Worm (Caenorhabditis elegans) whole organism, L4 larva: ENCODE measurements around the gene C03F11.4.
A peak's percentile ranks its signal among the peaks of the same experiment; 100 is the strongest.

ENCODE experiments used
- F26F4.8 ChIP-seq: fragments of 200-800 bp; sonication (Bioruptor generic); conservative IDR thresholded peaks from 2 replicates; pipeline ENCODE4 v1.3.6; 2022; ENCODE audit warnings: missing genetic modification characterization, missing compliant biosample characterization
- F49E8.2 ChIP-seq: sonication (generic microtip); optimal IDR thresholded peaks from 2 replicates; lab custom pipeline; 2016; ENCODE audit warnings: missing compliant biosample characterization, mild to moderate bottlenecking, missing genetic modification characterization, borderline replicate concordance
- R02D3.7 ChIP-seq: fragments of 150-350 bp; sonication (generic microtip); optimal IDR thresholded peaks from 3 replicates; lab custom pipeline; 2014; ENCODE audit warnings: missing biosample characterization, missing genetic modification characterization
- Y48G9A.11 ChIP-seq: fragments of 200-800 bp; sonication (Bioruptor generic); IDR thresholded peaks from 2 replicates; pipeline ENCODE4 v1.3.6; 2022; ENCODE audit warnings: missing genetic modification reagents, missing genetic modification characterization, missing compliant biosample characterization
- Y5F2A.4 ChIP-seq: fragments of 200-800 bp; sonication (Bioruptor generic); optimal IDR thresholded peaks from 2 replicates; lab custom pipeline; 2018; ENCODE audit warnings: mild to moderate bottlenecking, missing genetic modification characterization, missing compliant biosample characterization
- aha-1 ChIP-seq: fragments of 150-350 bp; peaks from one replicate; lab custom pipeline; 2014; ENCODE audit warnings: missing biosample characterization, missing genetic modification characterization
- ceh-28 ChIP-seq: fragments of 150-350 bp; optimal IDR thresholded peaks from 2 replicates; lab custom pipeline; 2014; ENCODE audit warnings: missing biosample characterization, missing genetic modification reagents, missing genetic modification characterization
- ceh-32 ChIP-seq: sonication (generic microtip); optimal IDR thresholded peaks from 2 replicates; lab custom pipeline; 2016; ENCODE audit warnings: mild to moderate bottlenecking, missing genetic modification characterization, missing compliant biosample characterization; ENCODE audit not compliant: poor library complexity
- ceh-44 ChIP-seq: fragments of 200-800 bp; sonication (Bioruptor generic); IDR thresholded peaks from 2 replicates; pipeline ENCODE4 v1.3.6; 2022; ENCODE audit warnings: missing genetic modification reagents, missing genetic modification characterization, missing compliant biosample characterization
- ceh-62 ChIP-seq: sonication (generic microtip); optimal IDR thresholded peaks from 2 replicates; lab custom pipeline; 2017; ENCODE audit warnings: missing biosample characterization, missing genetic modification characterization
- ctbp-1 ChIP-seq: fragments of 200-800 bp; sonication (Bioruptor generic); IDR thresholded peaks from 2 replicates; pipeline ENCODE4 v1.3.6; 2022; ENCODE audit warnings: missing genetic modification reagents, missing genetic modification characterization, missing compliant biosample characterization
- daf-12 ChIP-seq: fragments of 150-350 bp; optimal IDR thresholded peaks from 2 replicates; lab custom pipeline; 2014; ENCODE audit warnings: missing biosample characterization, missing genetic modification reagents, missing genetic modification characterization
- daf-16 ChIP-seq, 3 experiments: sonication (generic microtip); optimal IDR thresholded peaks; 2 replicates each; lab custom pipeline; 2016 to 2017; ENCODE audit warnings: missing genetic modification characterization in 3 of 3, missing genetic modification reagents in 3 of 3, mild to moderate bottlenecking in 2 of 3, missing compliant biosample characterization in 2 of 3, missing biosample characterization in 1 of 3, moderate library complexity in 1 of 3
- daf-8 ChIP-seq: fragments of 200-800 bp; sonication (Bioruptor generic); IDR thresholded peaks from 2 replicates; pipeline ENCODE4 v1.3.6; 2022; ENCODE audit warnings: missing genetic modification characterization, missing compliant biosample characterization
- dmd-6 ChIP-seq: fragments of 200-800 bp; sonication (Bioruptor generic); IDR thresholded peaks from 2 replicates; pipeline ENCODE4 v1.3.6; 2022; ENCODE audit warnings: missing genetic modification reagents, missing genetic modification characterization, missing compliant biosample characterization
- dmd-9 ChIP-seq: fragments of 200-800 bp; sonication (Bioruptor generic); IDR thresholded peaks from 2 replicates; pipeline ENCODE4 v1.3.6; 2022; ENCODE audit warnings: missing genetic modification reagents, missing genetic modification characterization, missing compliant biosample characterization
- duxl-1 ChIP-seq: sonication (generic microtip); optimal IDR thresholded peaks from 2 replicates; lab custom pipeline; 2016; ENCODE audit warnings: mild to moderate bottlenecking, missing genetic modification characterization, moderate library complexity, missing compliant biosample characterization; ENCODE audit not compliant: poor library complexity
- dve-1 ChIP-seq: sonication (generic microtip); optimal IDR thresholded peaks from 2 replicates; lab custom pipeline; 2017; ENCODE audit warnings: antibody characterized with exemption, mild to moderate bottlenecking, missing genetic modification characterization, missing compliant biosample characterization; ENCODE audit not compliant: insufficient read depth
- egl-27 ChIP-seq: sonication (generic microtip); optimal IDR thresholded peaks from 3 replicates; lab custom pipeline; 2017; ENCODE audit warnings: missing biosample characterization, missing genetic modification reagents, missing genetic modification characterization
- egl-43 ChIP-seq: fragments of 200-800 bp; sonication (Bioruptor generic); IDR thresholded peaks from 2 replicates; pipeline ENCODE4 v1.3.6; 2022; ENCODE audit warnings: missing genetic modification reagents, missing genetic modification characterization, missing compliant biosample characterization
- fkh-10 ChIP-seq: fragments of 150-350 bp; optimal IDR thresholded peaks from 2 replicates; lab custom pipeline; 2014; ENCODE audit warnings: missing biosample characterization, missing genetic modification reagents, missing genetic modification characterization
- hif-1 ChIP-seq, 2 experiments: sonication (generic microtip); optimal IDR thresholded peaks; 2 replicates each; lab custom pipeline; 2016 to 2017; ENCODE audit warnings: missing compliant biosample characterization in 2 of 2, missing genetic modification characterization in 2 of 2, missing genetic modification reagents in 2 of 2, missing genotype in 2 of 2, mild to moderate bottlenecking in 1 of 2
- hlh-11 ChIP-seq: fragments of 200-800 bp; sonication (Bioruptor generic); optimal IDR thresholded peaks from 2 replicates; lab custom pipeline; 2018; ENCODE audit warnings: mild to moderate bottlenecking, missing genetic modification characterization, missing compliant biosample characterization
- hlh-30 ChIP-seq: sonication (generic microtip); optimal IDR thresholded peaks from 2 replicates; lab custom pipeline; 2017; ENCODE audit warnings: antibody characterized with exemption, mild to moderate bottlenecking, missing genetic modification characterization, missing compliant biosample characterization; ENCODE audit not compliant: insufficient read depth
- hmg-1.1 ChIP-seq: fragments of 200-800 bp; sonication (Bioruptor generic); IDR thresholded peaks from 2 replicates; pipeline ENCODE4 v1.3.6; 2022; ENCODE audit warnings: missing genetic modification reagents, missing genetic modification characterization, missing compliant biosample characterization
- lin-13 ChIP-seq: fragments of 150-350 bp; optimal IDR thresholded peaks from 2 replicates; lab custom pipeline; 2014; ENCODE audit warnings: missing biosample characterization, missing genetic modification reagents, missing genetic modification characterization
- mdl-1 ChIP-seq, 2 experiments: fragments of 150-350 bp in 1 of 2; sonication (generic microtip) in 1 of 2; optimal IDR thresholded peaks; 2 replicates each; lab custom pipeline; 2014 to 2017; ENCODE audit warnings: missing biosample characterization in 2 of 2, missing genetic modification characterization in 2 of 2
- mdt-29 ChIP-seq: fragments of 200-800 bp; sonication (Bioruptor generic); IDR thresholded peaks from 2 replicates; pipeline ENCODE4 v1.3.6; 2022; ENCODE audit warnings: missing genetic modification reagents, missing genetic modification characterization, missing compliant biosample characterization
- nhr-10 ChIP-seq: fragments of 150-350 bp; optimal IDR thresholded peaks from 2 replicates; lab custom pipeline; 2014; ENCODE audit warnings: missing biosample characterization, missing genetic modification characterization
- nhr-102 ChIP-seq: sonication (generic microtip); optimal IDR thresholded peaks from 2 replicates; lab custom pipeline; 2016; ENCODE audit warnings: mild to moderate bottlenecking, missing genetic modification characterization, moderate library complexity, missing compliant biosample characterization
- nhr-28 ChIP-seq: fragments of 150-350 bp; optimal IDR thresholded peaks from 2 replicates; lab custom pipeline; 2014; ENCODE audit warnings: missing biosample characterization, missing genetic modification characterization
- nhr-42 ChIP-seq: fragments of 200-800 bp; sonication (Bioruptor generic); IDR thresholded peaks from 2 replicates; pipeline ENCODE4 v1.3.6; 2022; ENCODE audit warnings: missing genetic modification characterization, missing compliant biosample characterization
- nhr-77 ChIP-seq: fragments of 150-350 bp; optimal IDR thresholded peaks from 2 replicates; lab custom pipeline; 2014; ENCODE audit warnings: missing biosample characterization, missing genetic modification characterization
- pha-4 ChIP-seq, 2 experiments: fragments of 150-350 bp in 1 of 2; fragments of 200-800 bp in 1 of 2; sonication (Bioruptor generic) in 1 of 2; IDR thresholded peaks in 1 of 2; optimal IDR thresholded peaks in 1 of 2; 2 replicates each; pipeline versions ENCODE4 v1.3.6 to Lab custom; 2014 to 2022; ENCODE audit warnings: missing genetic modification characterization in 2 of 2, missing genetic modification reagents in 2 of 2, missing biosample characterization in 1 of 2, missing compliant biosample characterization in 1 of 2
- php-3 ChIP-seq: fragments of 200-800 bp; sonication (Bioruptor generic); IDR thresholded peaks from 2 replicates; pipeline ENCODE4 v1.3.6; 2022; ENCODE audit warnings: missing genetic modification reagents, missing genetic modification characterization, missing compliant biosample characterization
- pqm-1 ChIP-seq: sonication (generic microtip); optimal IDR thresholded peaks from 2 replicates; lab custom pipeline; 2017; ENCODE audit warnings: missing biosample characterization, missing genetic modification characterization
- saeg-2 ChIP-seq: fragments of 200-800 bp; sonication (Bioruptor generic); IDR thresholded peaks from 2 replicates; pipeline ENCODE4 v1.3.6; 2022; ENCODE audit warnings: missing genetic modification reagents, missing genetic modification characterization, missing compliant biosample characterization
- skn-1 ChIP-seq: fragments of 150-350 bp; optimal IDR thresholded peaks from 2 replicates; lab custom pipeline; 2014; ENCODE audit warnings: missing biosample characterization, missing genetic modification characterization
- unc-62 ChIP-seq, 3 experiments: fragments of 150-350 bp in 1 of 3; sonication (generic microtip); optimal IDR thresholded peaks in 2 of 3; peaks in 1 of 3; 1 replicate in 1 of 3; 2 replicates in 2 of 3; lab custom pipeline; 2014 to 2017; ENCODE audit warnings: missing biosample characterization in 3 of 3, missing genetic modification characterization in 3 of 3, missing genetic modification reagents in 3 of 3, missing genotype in 1 of 3
- zag-1 ChIP-seq: fragments of 150-350 bp; optimal IDR thresholded peaks from 2 replicates; lab custom pipeline; 2014; ENCODE audit warnings: missing biosample characterization, missing genetic modification characterization
- zfp-2 ChIP-seq: sonication (generic microtip); optimal IDR thresholded peaks from 2 replicates; lab custom pipeline; 2016; ENCODE audit warnings: mild to moderate bottlenecking, missing genetic modification characterization, missing compliant biosample characterization
- ztf-11 ChIP-seq: fragments of 150-350 bp; optimal IDR thresholded peaks from 2 replicates; lab custom pipeline; 2014; ENCODE audit warnings: missing biosample characterization, missing genetic modification characterization

C03F11.4 gene

ce11 chrX:5368220-5368619 lies 38.0 kb downstream of the C03F11.4 start, which contains the start of gene jkk-1 (continued):
- TF ChIP-seq pha-4 (GFP tag; IDR thresholded peaks at IDR 0.05; lab: Robert Waterston, UW) (no peak), pha-4 (tag; optimal IDR thresholded peaks at IDR 0.05; lab: Kevin White, UChicago) (no peak), fkh-10 (GFP tag; lab: Kevin White, UChicago) (peak; percentile 78), egl-43 (GFP tag; lab: Robert Waterston, UW) (0 out of 2 replicates have a peak, but pooled peaks have one; percentile 44), skn-1 (no peak), hlh-30 (no peak), pqm-1 (tag; lab: Kevin White, UChicago) (no peak), daf-8 (GFP tag; lab: Robert Waterston, UW) (no peak), ceh-44 (GFP tag; lab: Robert Waterston, UW) (no peak), ceh-32 (tag; lab: Kevin White, UChicago) (no peak), dmd-6 (GFP tag; lab: Robert Waterston, UW) (peak; percentile 13; the same call in 1 of the 2 replicates), ceh-28 (tag; lab: Kevin White, UChicago) (no peak), aha-1 (tag; lab: Kevin White, UChicago) (peak; percentile 90)
- TF ChIP-seq, all 104 proteins: peak for 13

DNA sequence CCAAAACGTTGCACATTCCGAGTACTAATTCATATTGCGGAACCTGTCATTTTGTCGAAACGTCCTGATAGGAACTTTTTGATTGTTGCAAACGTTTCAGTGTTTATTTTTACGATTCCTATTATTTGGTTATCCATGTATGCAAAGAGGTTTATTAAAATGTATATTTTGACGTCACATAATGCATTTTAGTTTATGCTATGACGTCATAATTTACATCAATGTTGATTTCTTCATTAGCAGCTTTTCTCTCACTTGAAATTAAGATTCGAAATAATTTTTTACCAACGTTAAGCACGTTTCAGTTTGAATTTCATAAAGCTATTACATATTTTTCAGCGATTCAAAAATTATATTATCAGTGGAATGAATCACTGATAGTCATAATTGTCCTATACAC lies 39.6 kb downstream of the C03F11.4 start:
- TF ChIP-seq Y5F2A.4 (GFP tag; lab: Kevin White, UChicago) (no peak), ctbp-1 (no peak), daf-12 (tag; lab: Kevin White, UChicago) (no peak), nhr-102 (no peak), Y48G9A.11 (GFP tag; lab: Robert Waterston, UW) (no peak), nhr-42 (GFP tag; lab: Robert Waterston, UW) (no peak), dmd-9 (no peak), hlh-11 (tag; lab: Kevin White, UChicago) (no peak), ceh-28 (tag; lab: Kevin White, UChicago) (no peak), zag-1 (no peak), zfp-2 (tag; lab: Kevin White, UChicago) (no peak), daf-8 (GFP tag; lab: Robert Waterston, UW) (no peak)

ce11 chrX:5365437-5365836 lies 40.8 kb downstream of the C03F11.4 start, which contains the start of gene F35C8.5:
Gene F35C8.5 (plus strand): TSS chrX:5365813.
- TF ChIP-seq nhr-28 (peak; percentile 52), nhr-77 (tag; lab: Kevin White, UChicago) (peak; percentile 34), R02D3.7 (tag; lab: Kevin White, UChicago) (no peak), hmg-1.1 (GFP tag; lab: Robert Waterston, UW) (no peak), lin-13 (GFP tag; lab: Kevin White, UChicago) (no peak), dmd-6 (GFP tag; lab: Robert Waterston, UW) (0 out of 2 replicates have a peak, but pooled peaks have one; percentile 6), duxl-1 (tag; lab: Kevin White, UChicago) (no peak), F49E8.2 (tag; lab: Kevin White, UChicago) (no peak), dve-1 (tag; lab: Kevin White, UChicago) (peak; percentile 35), saeg-2 (GFP tag; lab: Robert Waterston, UW) (no peak), ceh-62 (tag; lab: Kevin White, UChicago) (no peak), hif-1 (tag; optimal IDR thresholded peaks at IDR 0.05; lab: Kevin White, UChicago) (no peak), ztf-11 (no peak), php-3 (GFP tag; lab: Robert Waterston, UW) (0 out of 2 replicates have a peak, but pooled peaks have one; percentile 44), pqm-1 (tag; lab: Kevin White, UChicago) (peak; percentile 53), mdl-1 (tag; optimal IDR thresholded peaks at IDR 0.05; lab: Kevin White, UChicago) (no peak), daf-16 (GFP tag; optimal IDR thresholded peaks at IDR 0.05; lab: Kevin White, UChicago) (no peak), daf-16 (tag; optimal IDR thresholded peaks at IDR 0.05; lab: Kevin White, UChicago) (peak; percentile 76), unc-62 (GFP tag; optimal IDR thresholded peaks at IDR 0.05 in 1 of 2; lab: Kevin White, UChicago) (no peak), unc-62 (tag; optimal IDR thresholded peaks at IDR 0.05; lab: Kevin White, UChicago) (no peak), mdt-29 (GFP tag; lab: Robert Waterston, UW) (no peak), egl-27 (tag; lab: Kevin White, UChicago) (no peak), F26F4.8 (GFP tag; lab: Robert Waterston, UW) (no peak), nhr-10 (tag; lab: Kevin White, UChicago) (no peak)
- TF ChIP-seq, all 104 proteins: peak for 7
